Worm (Caenorhabditis elegans) whole organism, midembryonic: ENCODE results near the gene wdr-37.

ENCODE experiments used
- T22C8.4 ChIP-seq: fragments of 200-800 bp; sonication (Bioruptor generic); IDR thresholded peaks from 2 replicates; pipeline ENCODE4 v1.3.6; 2022; ENCODE audit warnings: missing genetic modification characterization, missing compliant biosample characterization
- cog-1 ChIP-seq: sonication (generic microtip); optimal IDR thresholded peaks from 2 replicates; lab custom pipeline; 2016; ENCODE audit warnings: missing genetic modification characterization, missing compliant biosample characterization
- flt-1 ChIP-seq: fragments of 200-800 bp; sonication (Bioruptor generic); IDR thresholded peaks from 2 replicates; pipeline ENCODE4 v1.3.6; 2022; ENCODE audit warnings: missing genetic modification characterization, missing compliant biosample characterization
- klf-2 ChIP-seq: fragments of 200-800 bp; sonication (Bioruptor generic); conservative IDR thresholded peaks from 2 replicates; pipeline ENCODE4 v1.3.6; 2022; ENCODE audit warnings: missing genetic modification reagents, missing genetic modification characterization, missing compliant biosample characterization
- med-1 ChIP-seq: sonication (generic microtip); optimal IDR thresholded peaks from 2 replicates; lab custom pipeline; 2017; ENCODE audit warnings: missing genetic modification characterization, mild to moderate bottlenecking, missing compliant biosample characterization, antibody characterized with exemption, missing genetic modification reagents; ENCODE audit not compliant: insufficient read depth
- ref-1 ChIP-seq: fragments of 200-800 bp; sonication (Bioruptor generic); conservative IDR thresholded peaks from 2 replicates; pipeline ENCODE4 v1.3.6; 2022; ENCODE audit warnings: missing genetic modification reagents, missing genetic modification characterization, missing compliant biosample characterization
- tab-1 ChIP-seq: fragments of 200-800 bp; sonication (Bioruptor generic); IDR thresholded peaks from 2 replicates; pipeline ENCODE4 v1.3.6; 2022; ENCODE audit warnings: missing genetic modification characterization, missing compliant biosample characterization
- ztf-23 ChIP-seq: fragments of 200-800 bp; sonication (Bioruptor generic); IDR thresholded peaks from 2 replicates; pipeline ENCODE4 v1.3.6; 2022; ENCODE audit warnings: missing genetic modification reagents, missing genetic modification characterization, missing compliant biosample characterization
- ztf-29 ChIP-seq: fragments of 200-800 bp; sonication (Bioruptor generic); IDR thresholded peaks from 2 replicates; pipeline ENCODE4 v1.3.6; 2022; ENCODE audit warnings: missing genetic modification reagents, missing genetic modification characterization, missing compliant biosample characterization

wdr-37 gene

ce11 chrIII:5599958-5600357, at the start of gene wdr-37:
Gene wdr-37 (minus strand): TSS chrIII:5600058.
- TF ChIP-seq ztf-29 (GFP tag; lab: Robert Waterston, UW), result no peak
- no peak for TF ChIP-seq ref-1 (GFP tag; lab: Robert Waterston, UW)
- no peak for TF ChIP-seq T22C8.4 (GFP tag; lab: Robert Waterston, UW)
- TF ChIP-seq med-1 (GFP tag; lab: Kevin White, UChicago), result no peak
- no peak for TF ChIP-seq cog-1 (tag; lab: Kevin White, UChicago)
- no peak for TF ChIP-seq ztf-23 (GFP tag; lab: Robert Waterston, UW)
- no peak for TF ChIP-seq klf-2 (GFP tag; lab: Robert Waterston, UW)
- no peak for TF ChIP-seq flt-1 (GFP tag; lab: Robert Waterston, UW)
- TF ChIP-seq tab-1, result no peak

ce11 chrIII:5642692-5643091, 42.8 kb upstream of the wdr-37 start:
- TF ChIP-seq ref-1 (GFP tag; lab: Robert Waterston, UW) (no peak), ztf-29 (GFP tag; lab: Robert Waterston, UW) (no peak), med-1 (GFP tag; lab: Kevin White, UChicago) (no peak), ztf-23 (GFP tag; lab: Robert Waterston, UW) (no peak), T22C8.4 (GFP tag; lab: Robert Waterston, UW) (no peak), cog-1 (tag; lab: Kevin White, UChicago) (no peak), tab-1 (no peak), klf-2 (GFP tag; lab: Robert Waterston, UW) (no peak), flt-1 (GFP tag; lab: Robert Waterston, UW) (no peak)

- TF ChIP-seq T22C8.4 (GFP tag; lab: Robert Waterston, UW) (no peak), tab-1 (no peak), cog-1 (tag; lab: Kevin White, UChicago) (no peak), flt-1 (GFP tag; lab: Robert Waterston, UW) (no peak), med-1 (GFP tag; lab: Kevin White, UChicago) (no peak), ztf-29 (GFP tag; lab: Robert Waterston, UW) (no peak), ztf-23 (GFP tag; lab: Robert Waterston, UW) (no peak)
These were observed 40.0 kb upstream of the wdr-37 start for ce11 chrIII:5639893-5640292.

DNA sequence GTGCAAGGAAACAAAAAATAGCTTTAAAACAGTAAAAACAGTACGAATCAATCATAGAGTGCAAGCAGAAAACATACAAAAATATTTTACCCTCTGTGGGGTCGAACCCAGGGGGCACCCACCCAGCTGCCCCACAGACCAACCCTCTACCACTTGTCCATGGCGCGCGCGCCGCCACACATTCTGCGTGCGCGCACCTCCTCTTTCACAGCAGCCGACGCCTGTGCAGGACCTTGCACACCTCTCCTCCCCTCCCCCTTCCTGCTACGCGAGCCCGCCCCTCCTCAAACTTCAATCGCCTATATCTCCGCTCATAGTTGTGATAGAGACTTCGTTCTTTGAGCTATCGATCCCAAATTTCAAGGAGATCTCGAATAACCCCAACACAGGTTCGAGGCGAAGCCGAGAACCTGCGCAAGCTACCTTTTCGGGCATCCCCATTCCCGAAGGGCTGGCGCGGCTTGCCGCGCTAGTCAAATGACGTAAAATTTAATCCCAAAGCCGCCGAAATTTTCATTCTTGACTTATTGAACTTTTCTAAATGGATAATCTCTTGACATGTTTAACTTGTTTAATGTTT, 37.5 kb upstream of the wdr-37 start:
- TF ChIP-seq klf-2 (GFP tag; lab: Robert Waterston, UW), result peak; percentile 48; the same call in 1 of the 2 replicates
- 0 out of 2 replicates have a peak, but pooled peaks have one; percentile 14 for TF ChIP-seq T22C8.4 (GFP tag; lab: Robert Waterston, UW)
- TF ChIP-seq tab-1, result peak; percentile 75; the same call in 1 of the 2 replicates
- TF ChIP-seq flt-1 (GFP tag; lab: Robert Waterston, UW), result peak; percentile 82
- peak; percentile 55; the same call in 1 of the 2 replicates for TF ChIP-seq ztf-23 (GFP tag; lab: Robert Waterston, UW)

DNA sequence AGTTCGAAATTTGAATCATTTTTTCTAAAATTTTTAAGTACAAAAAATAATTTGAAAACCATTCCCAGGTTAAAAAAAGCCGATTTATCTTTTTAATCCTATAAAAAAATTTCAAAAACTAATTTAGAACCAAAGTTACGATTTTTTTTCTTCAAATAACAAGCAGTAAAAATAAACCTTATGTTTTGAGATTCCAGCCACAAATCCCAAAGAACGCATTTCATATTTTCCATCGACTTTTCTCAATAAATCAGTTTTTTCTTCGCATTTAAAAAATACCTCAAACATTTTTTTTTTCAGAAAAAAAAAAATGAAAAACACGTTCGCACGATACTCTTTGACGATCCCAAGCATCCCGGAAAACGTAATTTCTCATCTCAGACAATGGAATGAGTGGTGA, 35.3 kb upstream of the wdr-37 start, which contains the start of gene ckk-1:
TSS of gene ckk-1 (plus strand) at position 301 of the 400 bp plus-strand sequence.
- TF ChIP-seq med-1 (GFP tag; lab: Kevin White, UChicago), result no peak
- no peak for TF ChIP-seq ztf-23 (GFP tag; lab: Robert Waterston, UW)
- no peak for TF ChIP-seq klf-2 (GFP tag; lab: Robert Waterston, UW)
- TF ChIP-seq ztf-29 (GFP tag; lab: Robert Waterston, UW), result no peak
- TF ChIP-seq tab-1, result no peak
- no peak for TF ChIP-seq cog-1 (tag; lab: Kevin White, UChicago)
- TF ChIP-seq ref-1 (GFP tag; lab: Robert Waterston, UW), result no peak
- no peak for TF ChIP-seq flt-1 (GFP tag; lab: Robert Waterston, UW)
- no peak for TF ChIP-seq T22C8.4 (GFP tag; lab: Robert Waterston, UW)

DNA sequence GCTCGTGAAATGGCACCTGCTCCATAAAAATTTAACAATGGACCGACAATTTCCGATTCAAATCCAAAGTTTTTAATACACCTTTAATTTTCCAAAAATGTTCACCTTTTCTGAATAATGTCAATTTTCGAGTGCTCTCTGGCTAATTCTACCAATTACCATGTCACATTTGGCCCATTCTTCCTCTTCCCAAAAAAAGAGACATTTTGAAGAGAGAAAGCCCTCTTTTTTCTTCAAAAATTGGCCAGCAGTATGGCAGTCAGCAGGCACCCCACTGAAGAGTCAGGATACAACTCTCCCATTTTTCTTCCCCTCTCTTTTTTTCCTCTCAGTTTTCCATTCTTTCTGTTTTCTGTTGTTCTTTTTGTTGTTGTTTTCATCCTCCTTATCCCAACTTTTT, 34.7 kb upstream of the wdr-37 start:
- no peak for TF ChIP-seq ztf-29 (GFP tag; lab: Robert Waterston, UW)
- TF ChIP-seq tab-1, result no peak
- TF ChIP-seq klf-2 (GFP tag; lab: Robert Waterston, UW), result no peak
- TF ChIP-seq ztf-23 (GFP tag; lab: Robert Waterston, UW), result no peak
- TF ChIP-seq flt-1 (GFP tag; lab: Robert Waterston, UW), result no peak
- TF ChIP-seq cog-1 (tag; lab: Kevin White, UChicago), result no peak

DNA sequence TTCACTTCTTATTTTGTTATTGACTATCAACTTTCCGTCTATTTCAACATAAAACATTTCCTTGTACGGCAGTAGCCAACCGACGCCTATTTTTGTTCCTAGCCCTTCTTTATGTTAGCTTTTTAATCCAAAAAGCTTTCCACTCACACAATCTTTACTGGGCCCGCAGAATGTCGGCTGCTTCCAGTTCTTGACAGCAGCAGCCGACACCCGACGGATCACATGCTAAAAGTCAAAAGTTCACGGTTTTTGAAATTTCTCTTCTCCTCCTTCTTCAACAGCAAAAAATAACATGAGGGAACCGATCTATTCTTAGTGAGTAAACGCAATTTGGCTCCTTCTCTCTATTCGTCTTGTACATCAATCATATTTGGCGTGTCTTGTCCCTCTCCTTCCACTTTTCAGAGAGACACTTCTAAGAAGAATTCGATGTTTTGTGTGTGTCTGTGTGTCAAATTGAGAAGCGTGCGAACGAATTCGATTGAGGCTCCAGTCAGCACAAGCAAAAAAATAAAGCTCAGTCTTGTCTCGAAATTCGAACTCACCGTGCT, 32.6 kb upstream of the wdr-37 start:
- TF ChIP-seq klf-2 (GFP tag; lab: Robert Waterston, UW) (no peak), cog-1 (tag; lab: Kevin White, UChicago) (no peak), med-1 (GFP tag; lab: Kevin White, UChicago) (no peak), ztf-23 (GFP tag; lab: Robert Waterston, UW) (no peak), flt-1 (GFP tag; lab: Robert Waterston, UW) (no peak), ztf-29 (GFP tag; lab: Robert Waterston, UW) (no peak), tab-1 (no peak), ref-1 (GFP tag; lab: Robert Waterston, UW) (no peak), T22C8.4 (GFP tag; lab: Robert Waterston, UW) (no peak)

ce11 chrIII:5630350-5630749, 30.5 kb upstream of the wdr-37 start:
- TF ChIP-seq klf-2 (GFP tag; lab: Robert Waterston, UW), result no peak
- no peak for TF ChIP-seq med-1 (GFP tag; lab: Kevin White, UChicago)
- TF ChIP-seq cog-1 (tag; lab: Kevin White, UChicago), result no peak
- TF ChIP-seq T22C8.4 (GFP tag; lab: Robert Waterston, UW), result no peak
- no peak for TF ChIP-seq ztf-23 (GFP tag; lab: Robert Waterston, UW)
- no peak for TF ChIP-seq ztf-29 (GFP tag; lab: Robert Waterston, UW)
- TF ChIP-seq ref-1 (GFP tag; lab: Robert Waterston, UW), result no peak
- TF ChIP-seq tab-1, result no peak
- TF ChIP-seq flt-1 (GFP tag; lab: Robert Waterston, UW), result no peak

DNA sequence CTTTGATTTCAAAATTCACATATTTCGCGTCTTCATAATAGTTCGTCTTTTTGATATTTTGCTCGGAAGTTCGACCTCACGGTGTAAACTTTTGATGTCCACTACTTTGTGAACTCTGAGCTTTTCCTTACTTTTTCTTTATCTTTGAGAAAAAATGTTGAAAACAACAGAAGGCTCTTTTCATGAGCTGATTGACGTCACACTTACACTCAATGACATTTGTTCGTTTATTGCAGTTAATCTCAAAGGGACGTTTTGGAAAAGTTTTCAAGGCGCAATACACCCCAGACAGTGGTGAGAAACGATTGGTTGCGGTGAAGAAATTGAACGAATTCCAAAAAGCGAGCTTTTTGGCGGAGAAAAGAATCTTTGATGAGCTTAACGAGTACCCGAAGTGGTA, 29.4 kb upstream of the wdr-37 start:
- TF ChIP-seq cog-1 (tag; lab: Kevin White, UChicago), result no peak
- TF ChIP-seq med-1 (GFP tag; lab: Kevin White, UChicago), result no peak
- TF ChIP-seq ref-1 (GFP tag; lab: Robert Waterston, UW), result no peak
- TF ChIP-seq tab-1, result no peak
- TF ChIP-seq klf-2 (GFP tag; lab: Robert Waterston, UW), result no peak
- no peak for TF ChIP-seq T22C8.4 (GFP tag; lab: Robert Waterston, UW)
- TF ChIP-seq flt-1 (GFP tag; lab: Robert Waterston, UW), result no peak
- no peak for TF ChIP-seq ztf-29 (GFP tag; lab: Robert Waterston, UW)
- no peak for TF ChIP-seq ztf-23 (GFP tag; lab: Robert Waterston, UW)
